Worm (Caenorhabditis elegans) whole organism, L1 larva: Measurements from ENCODE around the gene F27E5.7.

Source experiments
- aly-2 ChIP-seq: fragments of 150-350 bp; optimal IDR thresholded peaks from 2 replicates; lab custom pipeline; 2014; ENCODE audit warnings: missing biosample characterization, missing genetic modification characterization
- egl-27 ChIP-seq, 2 experiments: fragments of 150-350 bp in 1 of 2; sonication (generic microtip); optimal IDR thresholded peaks; 3 replicates each; lab custom pipeline; 2017 to 2018; ENCODE audit warnings: missing biosample characterization in 2 of 2, missing genetic modification characterization in 2 of 2, missing genetic modification reagents in 2 of 2
- hlh-4 ChIP-seq: sonication (generic microtip); optimal IDR thresholded peaks from 2 replicates; lab custom pipeline; 2016; ENCODE audit warnings: mild to moderate bottlenecking, missing genetic modification characterization, missing compliant biosample characterization
- lin-13 ChIP-seq: fragments of 150-350 bp; optimal IDR thresholded peaks from 2 replicates; lab custom pipeline; 2014; ENCODE audit warnings: missing biosample characterization, missing genetic modification reagents, missing genetic modification characterization
- mep-1 ChIP-seq: fragments of 150-350 bp; optimal IDR thresholded peaks from 2 replicates; lab custom pipeline; 2014; ENCODE audit warnings: missing biosample characterization, missing genetic modification characterization
- nhr-77 ChIP-seq: fragments of 150-350 bp; optimal IDR thresholded peaks from 2 replicates; lab custom pipeline; 2014; ENCODE audit warnings: missing biosample characterization, missing genetic modification characterization
- nhr-84 ChIP-seq: sonication (generic microtip); optimal IDR thresholded peaks from 2 replicates; lab custom pipeline; 2017; ENCODE audit warnings: missing biosample characterization, missing genetic modification characterization

- no peak for TF ChIP-seq nhr-77 (tag; lab: Kevin White, UChicago)
- no peak for TF ChIP-seq aly-2 (tag; lab: Kevin White, UChicago)
- no peak for TF ChIP-seq lin-13
- TF ChIP-seq mep-1 (tag; lab: Kevin White, UChicago) = no peak
- no peak for TF ChIP-seq nhr-84 (tag; lab: Kevin White, UChicago)
- TF ChIP-seq hlh-4 = no peak
- TF ChIP-seq egl-27 (tag; optimal IDR thresholded peaks at IDR 0.05; lab: Kevin White, UChicago) = no peak
Observed at ce11 chrII:10084482-10084881, 38.1 kb upstream of the F27E5.7 start.
